Fruit fly (Drosophila melanogaster) whole organism, pupa: Measurements from ENCODE around the gene CG18641.

ENCODE experiments used
- CG10348 ChIP-seq: fragments of 200-800 bp; sonication (Bioruptor generic); IDR thresholded peaks from 2 replicates; pipeline ENCODE4 v1.3.6; 2022; ENCODE audit warnings: missing biosample characterization, missing genetic modification characterization
- CG12605 ChIP-seq: fragments of 200-800 bp; sonication (Bioruptor generic); IDR thresholded peaks from 2 replicates; pipeline ENCODE4 v1.3.6; 2022; ENCODE audit warnings: missing biosample characterization, missing genetic modification characterization
- CG13204 ChIP-seq: fragments of 200-800 bp; sonication (Bioruptor generic); optimal IDR thresholded peaks from 2 replicates; lab custom pipeline; 2018; ENCODE audit warnings: missing biosample characterization, mild to moderate bottlenecking, missing genetic modification characterization, moderate library complexity
- CG14655 ChIP-seq: fragments of 200-800 bp; sonication (Bioruptor generic); optimal IDR thresholded peaks from 3 replicates; lab custom pipeline; 2017; ENCODE audit warnings: mild to moderate bottlenecking, missing biosample characterization, missing genetic modification reagents, missing genetic modification characterization
- CG15710 ChIP-seq: fragments of 200-800 bp; sonication (Bioruptor generic); optimal IDR thresholded peaks from 2 replicates; lab custom pipeline; 2018; ENCODE audit warnings: missing biosample characterization, mild to moderate bottlenecking, missing genetic modification characterization, moderate library complexity
- CG17806 ChIP-seq: fragments of 200-800 bp; sonication (Bioruptor generic); optimal IDR thresholded peaks from 2 replicates; lab custom pipeline; 2018; ENCODE audit warnings: missing biosample characterization, mild to moderate bottlenecking, missing genetic modification characterization, moderate library complexity
- CG32121 ChIP-seq: fragments of 200-800 bp; sonication (Bioruptor generic); IDR thresholded peaks from 2 replicates; pipeline ENCODE4 v1.3.6; 2022; ENCODE audit warnings: missing biosample characterization, missing genetic modification characterization
- CG34367 ChIP-seq: fragments of 200-800 bp; sonication (Bioruptor generic); optimal IDR thresholded peaks from 2 replicates; lab custom pipeline; 2018; ENCODE audit warnings: missing biosample characterization, mild to moderate bottlenecking, missing genetic modification characterization
- CG4496 ChIP-seq: fragments of 200-800 bp; sonication (Bioruptor generic); IDR thresholded peaks from 3 replicates; pipeline ENCODE4 v1.3.6; 2022; ENCODE audit warnings: missing biosample characterization, missing genetic modification characterization
- CG8159 ChIP-seq: fragments of 200-800 bp; sonication (Bioruptor generic); optimal IDR thresholded peaks from 3 replicates; lab custom pipeline; 2018; ENCODE audit warnings: missing biosample characterization, mild to moderate bottlenecking, missing genetic modification characterization, moderate library complexity
- CG8301 ChIP-seq: fragments of 200-800 bp; sonication (Bioruptor generic); optimal IDR thresholded peaks from 2 replicates; lab custom pipeline; 2018; ENCODE audit warnings: missing biosample characterization, mild to moderate bottlenecking, missing genetic modification characterization
- CG9948 ChIP-seq: fragments of 200-800 bp; sonication (Bioruptor generic); optimal IDR thresholded peaks from 2 replicates; lab custom pipeline; 2018; ENCODE audit warnings: missing biosample characterization, mild to moderate bottlenecking, missing genetic modification characterization, moderate library complexity
- D1 ChIP-seq: fragments of 200-800 bp; sonication (Bioruptor generic); optimal IDR thresholded peaks from 2 replicates; lab custom pipeline; 2018; ENCODE audit warnings: missing biosample characterization, mild to moderate bottlenecking, missing genetic modification characterization, moderate library complexity
- EcR ChIP-seq: fragments of 200-800 bp; sonication (Bioruptor generic); optimal IDR thresholded peaks from 3 replicates; lab custom pipeline; 2019; ENCODE audit warnings: missing biosample characterization, missing genetic modification characterization, mild to moderate bottlenecking, moderate library complexity, missing genetic modification reagents
- Ets98B ChIP-seq: fragments of 200-800 bp; sonication (Bioruptor generic); IDR thresholded peaks from 2 replicates; pipeline ENCODE4 v1.3.6; 2022; ENCODE audit warnings: missing biosample characterization, missing genetic modification characterization
- Pif1A ChIP-seq: fragments of 200-800 bp; sonication (Bioruptor generic); optimal IDR thresholded peaks from 3 replicates; lab custom pipeline; 2016; ENCODE audit warnings: missing biosample characterization, missing genetic modification characterization
- Pif1B ChIP-seq: fragments of 200-800 bp; sonication (Bioruptor generic); optimal IDR thresholded peaks from 3 replicates; lab custom pipeline; 2016; ENCODE audit warnings: missing biosample characterization, missing genetic modification characterization
- fd96Ca ChIP-seq: fragments of 200-800 bp; sonication (Bioruptor generic); IDR thresholded peaks from 3 replicates; pipeline ENCODE4 v1.3.6; 2022; ENCODE audit warnings: missing biosample characterization, missing genetic modification characterization
- gl ChIP-seq: fragments of 200-800 bp; sonication (Bioruptor generic); optimal IDR thresholded peaks from 2 replicates; lab custom pipeline; 2018; ENCODE audit warnings: missing biosample characterization, mild to moderate bottlenecking, missing genetic modification characterization
- rn ChIP-seq: fragments of 200-800 bp; sonication (Bioruptor generic); IDR thresholded peaks from 2 replicates; pipeline ENCODE4 v1.3.6; 2022; ENCODE audit warnings: missing biosample characterization, missing genetic modification characterization

CG18641 gene

DNA sequence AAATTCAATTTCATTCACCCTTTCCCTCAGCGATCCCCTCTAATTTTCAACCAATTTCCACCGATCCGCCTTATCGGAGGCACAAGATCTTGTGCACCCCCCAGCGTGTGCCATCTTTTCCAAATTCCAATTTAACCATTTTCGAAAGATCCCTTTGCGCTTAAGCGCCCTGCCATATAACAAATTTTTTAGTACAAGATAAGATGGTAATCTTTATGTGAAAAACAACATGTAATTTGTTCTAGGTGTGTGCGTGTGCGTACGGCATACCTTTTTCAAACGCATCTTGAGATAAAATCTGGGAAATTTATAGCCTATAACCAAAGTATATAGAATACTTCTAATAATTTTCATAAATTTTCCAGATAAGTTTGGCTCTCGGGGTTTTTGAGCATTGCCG is 38.7 kb upstream of the CG18641 start:
- TF ChIP-seq CG17806 (tag; lab: Kevin White, UChicago) (no peak), fd96Ca (no peak), CG13204 (GFP tag; lab: Kevin White, UChicago) (no peak), Ets98B (GFP tag; lab: Robert Waterston, UW) (no peak), CG12605 (GFP tag; lab: Robert Waterston, UW) (no peak), CG8159 (tag; lab: Kevin White, UChicago) (no peak), rn (GFP tag; lab: Robert Waterston, UW) (no peak), CG32121 (GFP tag; lab: Robert Waterston, UW) (no peak), CG8301 (tag; lab: Kevin White, UChicago) (no peak)

DNA sequence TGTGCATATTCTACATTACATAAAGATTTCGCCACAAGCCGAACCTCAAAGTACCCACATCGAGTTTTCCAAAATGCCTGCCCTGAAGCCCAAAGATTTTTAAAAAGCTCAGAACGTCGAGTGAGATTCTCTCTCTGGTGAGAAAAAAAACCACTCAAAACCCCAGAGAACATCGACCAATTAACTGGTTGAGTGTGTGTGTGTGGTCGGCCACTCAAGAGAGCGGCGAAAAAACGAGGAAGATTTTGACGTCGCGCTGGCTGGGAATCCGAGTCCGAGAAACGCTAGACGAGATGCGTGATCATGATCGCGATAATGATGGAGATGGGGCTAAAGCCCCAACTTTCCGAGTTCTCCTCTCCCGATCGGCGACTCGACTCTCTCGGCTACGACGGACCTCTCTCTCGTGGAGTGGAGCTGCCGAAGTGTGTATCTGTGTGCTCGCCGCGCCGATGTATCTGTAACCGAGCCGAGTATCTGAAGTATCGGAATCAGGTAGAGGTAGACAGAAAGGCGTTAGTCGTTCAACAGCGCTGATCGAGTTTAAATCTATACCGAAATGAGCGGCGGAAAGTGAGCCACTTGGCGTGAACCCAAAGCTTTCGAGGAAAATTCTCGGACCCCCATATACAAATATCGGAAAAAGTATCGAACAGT is 35.7 kb upstream of the CG18641 start:
- no peak for TF ChIP-seq CG8159 (tag; lab: Kevin White, UChicago)
- TF ChIP-seq D1 (tag; lab: Kevin White, UChicago): no peak
- no peak for TF ChIP-seq CG10348 (GFP tag; lab: Robert Waterston, UW)
- TF ChIP-seq Pif1B: no peak
- 0 out of 3 replicates have a peak, but pooled peaks have one; percentile 35 for TF ChIP-seq CG4496 (GFP tag; lab: Robert Waterston, UW)
- no peak for TF ChIP-seq CG32121 (GFP tag; lab: Robert Waterston, UW)
- TF ChIP-seq EcR (GFP tag; lab: Kevin White, UChicago): peak; percentile 80
- TF ChIP-seq CG13204 (GFP tag; lab: Kevin White, UChicago): peak; percentile 26
- no peak for TF ChIP-seq rn (GFP tag; lab: Robert Waterston, UW)
- no peak for TF ChIP-seq CG9948 (tag; lab: Kevin White, UChicago)
- no peak; the same call in 1 of the 2 replicates for TF ChIP-seq Ets98B (GFP tag; lab: Robert Waterston, UW)

DNA sequence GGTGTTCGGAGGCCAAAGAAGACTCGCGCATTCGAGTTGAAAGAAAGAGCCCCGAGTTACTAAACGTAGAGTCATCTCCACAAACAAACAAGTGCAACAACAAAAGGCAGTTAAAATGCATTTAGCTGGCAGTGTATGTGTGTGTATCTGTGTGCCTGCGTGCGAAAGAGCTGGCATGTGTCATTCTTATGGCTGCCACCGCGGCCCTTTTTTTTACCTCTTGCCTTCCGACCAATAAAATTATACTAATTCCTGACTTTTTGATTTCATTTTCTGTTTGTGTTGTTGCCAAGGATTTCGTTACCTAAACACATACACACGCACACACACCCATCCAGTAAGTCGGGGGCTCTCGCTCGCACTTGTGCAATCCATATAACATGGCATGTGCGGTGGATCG is 34.5 kb upstream of the CG18641 start:
- TF ChIP-seq CG4496 (GFP tag; lab: Robert Waterston, UW): no peak
- TF ChIP-seq gl (tag; lab: Kevin White, UChicago): peak; percentile 29
- TF ChIP-seq CG17806 (tag; lab: Kevin White, UChicago): no peak
- TF ChIP-seq, all 21 proteins: peak for 1

DNA sequence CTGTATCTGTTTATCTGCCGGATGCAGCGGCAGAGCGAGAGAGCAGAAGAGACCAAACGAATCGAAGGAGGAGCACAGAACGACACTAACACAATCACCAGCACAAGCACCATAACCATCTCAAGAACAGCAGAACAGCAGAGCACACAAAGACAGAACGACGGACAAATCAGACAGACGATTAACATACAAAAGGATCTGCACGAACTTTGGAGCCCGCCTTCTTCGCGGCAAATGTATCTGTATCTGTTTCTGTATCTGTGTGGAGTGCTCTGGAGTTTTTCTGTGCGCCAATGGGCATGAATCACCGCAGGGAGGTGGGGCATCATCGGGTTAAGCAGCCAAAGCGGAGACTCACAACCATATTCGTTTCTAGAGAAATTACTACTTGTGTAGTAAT is 33.4 kb upstream of the CG18641 start:
- TF ChIP-seq EcR (GFP tag; lab: Kevin White, UChicago): peak; percentile 39
- TF ChIP-seq Ets98B (GFP tag; lab: Robert Waterston, UW): no peak
- no peak for TF ChIP-seq CG8159 (tag; lab: Kevin White, UChicago)
- TF ChIP-seq CG4496 (GFP tag; lab: Robert Waterston, UW): 0 out of 3 replicates have a peak, but pooled peaks have one; percentile 31
- no peak for TF ChIP-seq CG12605 (GFP tag; lab: Robert Waterston, UW)
- TF ChIP-seq Pif1B: no peak
- TF ChIP-seq Pif1A (GFP tag; lab: Kevin White, UChicago): no peak

DNA sequence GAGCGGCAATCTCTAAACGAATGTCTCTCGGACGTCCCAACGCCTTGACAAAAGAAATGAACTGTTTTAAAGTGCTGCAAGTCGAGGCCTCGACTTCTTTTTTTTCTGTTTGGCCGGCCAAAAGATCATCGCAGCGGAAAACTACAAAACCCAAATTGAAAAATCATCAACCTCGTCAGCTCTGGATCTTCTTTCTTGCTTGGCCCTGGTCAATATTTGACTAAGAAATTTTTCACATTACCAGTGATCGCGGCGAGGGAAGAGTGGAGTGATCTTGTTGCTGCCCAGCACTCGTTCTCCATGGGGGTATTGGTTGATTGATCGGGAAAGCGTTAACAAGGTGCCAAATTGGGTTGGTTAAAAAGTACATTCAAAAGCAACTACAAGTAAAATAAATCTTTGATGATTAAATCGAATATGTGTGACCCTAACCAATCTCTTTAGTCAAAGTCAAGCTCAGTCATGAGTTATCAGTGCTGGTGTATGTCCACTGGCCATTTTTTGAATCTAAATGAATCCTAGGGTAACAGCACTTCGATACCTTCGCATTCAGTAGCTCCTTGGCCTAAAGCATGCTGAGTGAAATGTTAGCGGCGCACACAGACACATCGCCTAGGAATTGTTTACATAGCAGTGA is 23.6 kb upstream of the CG18641 start:
- TF ChIP-seq Pif1A (GFP tag; lab: Kevin White, UChicago) (no peak), CG8301 (tag; lab: Kevin White, UChicago) (peak; percentile 31), CG8159 (tag; lab: Kevin White, UChicago) (peak; percentile 9), CG17806 (tag; lab: Kevin White, UChicago) (peak; percentile 14), Ets98B (GFP tag; lab: Robert Waterston, UW) (no peak), CG14655 (GFP tag; lab: Kevin White, UChicago) (peak; percentile 41)
- TF ChIP-seq, all 21 proteins: peak for 4

DNA sequence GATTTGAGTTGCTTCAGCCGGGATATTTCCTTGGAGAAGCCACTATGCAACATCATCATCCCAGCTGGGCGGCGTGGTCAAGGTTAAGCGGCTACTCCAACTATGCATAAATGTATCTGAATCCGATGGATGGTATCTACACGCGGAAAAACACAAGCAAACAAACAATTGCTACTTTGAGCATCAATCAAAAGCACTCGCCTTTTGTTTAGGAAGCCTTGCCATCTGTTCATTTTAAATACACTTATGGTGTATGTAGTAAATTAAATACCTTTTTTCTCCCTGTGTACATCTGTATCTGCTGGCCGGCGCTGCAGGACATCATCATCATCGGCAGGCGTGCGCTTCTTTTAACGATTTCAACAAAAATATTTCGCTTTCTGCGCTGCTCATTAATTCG is 21.1 kb upstream of the CG18641 start:
- TF ChIP-seq CG34367 (tag; lab: Kevin White, UChicago) (peak; percentile 40), EcR (GFP tag; lab: Kevin White, UChicago) (no peak), CG14655 (GFP tag; lab: Kevin White, UChicago) (no peak), rn (GFP tag; lab: Robert Waterston, UW) (no peak), Pif1A (GFP tag; lab: Kevin White, UChicago) (no peak), CG8159 (tag; lab: Kevin White, UChicago) (peak; percentile 62), CG17806 (tag; lab: Kevin White, UChicago) (peak; percentile 40), CG9948 (tag; lab: Kevin White, UChicago) (peak; percentile 36), D1 (tag; lab: Kevin White, UChicago) (no peak), CG15710 (tag; lab: Kevin White, UChicago) (peak; percentile 61)

DNA sequence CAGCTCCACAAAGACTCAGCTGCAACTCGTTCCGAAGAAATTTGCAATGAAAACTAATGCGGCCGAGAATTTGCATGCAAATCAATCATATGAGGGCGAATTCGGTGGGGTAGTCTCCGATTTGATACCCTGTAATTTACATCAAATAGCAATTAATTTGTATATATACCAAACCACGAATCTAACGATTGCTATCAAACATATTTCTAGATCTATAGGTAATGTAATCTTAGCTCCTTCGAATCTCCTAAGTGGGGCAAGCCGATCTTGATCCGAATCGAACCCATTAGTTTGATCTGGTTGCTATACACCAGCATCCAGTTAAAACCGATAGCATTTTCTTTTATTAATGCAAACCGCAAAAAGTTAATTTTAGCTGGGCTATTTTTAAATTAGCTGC is 19.1 kb upstream of the CG18641 start:
- TF ChIP-seq Ets98B (GFP tag; lab: Robert Waterston, UW) (peak; percentile 24; the same call in 1 of the 2 replicates), CG13204 (GFP tag; lab: Kevin White, UChicago) (no peak), Pif1A (GFP tag; lab: Kevin White, UChicago) (peak; percentile 18), CG34367 (tag; lab: Kevin White, UChicago) (peak; percentile 3), CG14655 (GFP tag; lab: Kevin White, UChicago) (peak; percentile 35), CG32121 (GFP tag; lab: Robert Waterston, UW) (0 out of 2 replicates have a peak, but pooled peaks have one; percentile 15), CG8301 (tag; lab: Kevin White, UChicago) (peak; percentile 27), fd96Ca (peak; percentile 39; the same call in 2 of the 3 replicates), CG8159 (tag; lab: Kevin White, UChicago) (no peak)
